Fruit fly (Drosophila melanogaster) whole organism, embryonic: ENCODE data around the gene CG46460.

ENCODE experiments used
- CG10147 ChIP-seq: fragments of 200-800 bp; sonication (Bioruptor generic); optimal IDR thresholded peaks from 2 replicates; lab custom pipeline; 2019; ENCODE audit warnings: missing biosample characterization, mild to moderate bottlenecking, missing genetic modification characterization, moderate library complexity
- CG11456 ChIP-seq: fragments of 200-800 bp; sonication (Bioruptor generic); IDR thresholded peaks from 3 replicates; pipeline ENCODE4 v1.3.6; 2022; ENCODE audit warnings: missing biosample characterization, missing genetic modification characterization
- CG11696 ChIP-seq: fragments of 200-800 bp; sonication (Bioruptor generic); IDR thresholded peaks from 2 replicates; pipeline ENCODE4 v1.3.6; 2022; ENCODE audit warnings: missing biosample characterization, missing genetic modification characterization
- CG13424 ChIP-seq: fragments of 200-800 bp; sonication (Bioruptor generic); optimal IDR thresholded peaks from 2 replicates; lab custom pipeline; 2019; ENCODE audit warnings: missing biosample characterization, mild to moderate bottlenecking, missing genetic modification characterization, moderate library complexity
- CG13775 ChIP-seq: fragments of 200-800 bp; sonication (Bioruptor generic); optimal IDR thresholded peaks from 3 replicates; lab custom pipeline; 2017; ENCODE audit warnings: missing biosample characterization, mild to moderate bottlenecking, missing genetic modification characterization
- CG14441 ChIP-seq: fragments of 200-800 bp; sonication (Bioruptor generic); IDR thresholded peaks from 2 replicates; pipeline ENCODE4 v1.3.6; 2022; ENCODE audit warnings: missing biosample characterization, missing genetic modification characterization
- CG14860 ChIP-seq: fragments of 200-800 bp; sonication (Bioruptor generic); IDR thresholded peaks from 3 replicates; pipeline ENCODE4 v1.3.6; 2022; ENCODE audit warnings: missing biosample characterization, missing genetic modification characterization; ENCODE audit not compliant: partially characterized antibody
- CG1529 ChIP-seq: fragments of 200-800 bp; sonication (Bioruptor generic); optimal IDR thresholded peaks from 3 replicates; lab custom pipeline; 2018; ENCODE audit warnings: missing biosample characterization, missing genetic modification characterization
- CG15514 ChIP-seq: fragments of 200-800 bp; sonication (Bioruptor generic); optimal IDR thresholded peaks from 3 replicates; lab custom pipeline; 2017; ENCODE audit warnings: missing biosample characterization, missing genetic modification characterization, mild to moderate bottlenecking, moderate library complexity, missing genetic modification reagents
- CG18011 ChIP-seq: fragments of 200-800 bp; sonication (Bioruptor generic); optimal IDR thresholded peaks from 2 replicates; lab custom pipeline; 2017; ENCODE audit warnings: missing biosample characterization, missing genetic modification characterization, mild to moderate bottlenecking, moderate library complexity, missing genotype
- CG18476 ChIP-seq: fragments of 200-800 bp; sonication (Bioruptor generic); optimal IDR thresholded peaks from 2 replicates; lab custom pipeline; 2016; ENCODE audit warnings: missing biosample characterization, mild to moderate bottlenecking, missing genetic modification characterization
- CG31441 ChIP-seq: fragments of 200-800 bp; sonication (Bioruptor generic); IDR thresholded peaks from 2 replicates; pipeline ENCODE4 v1.3.6; 2022; ENCODE audit warnings: missing biosample characterization, missing genetic modification characterization
- CG3281 ChIP-seq: fragments of 200-800 bp; sonication (Bioruptor generic); optimal IDR thresholded peaks from 3 replicates; lab custom pipeline; 2017; ENCODE audit warnings: missing biosample characterization, mild to moderate bottlenecking, missing genetic modification characterization
- CG33557 ChIP-seq: fragments of 200-800 bp; sonication (Bioruptor generic); optimal IDR thresholded peaks from 2 replicates; lab custom pipeline; 2019; ENCODE audit warnings: missing biosample characterization, mild to moderate bottlenecking, missing genetic modification characterization, moderate library complexity
- CG3407 ChIP-seq: fragments of 200-800 bp; sonication (Bioruptor generic); optimal IDR thresholded peaks from 2 replicates; lab custom pipeline; 2018; ENCODE audit warnings: missing biosample characterization, mild to moderate bottlenecking, missing genetic modification characterization
- CG5245 ChIP-seq: fragments of 200-800 bp; sonication (Bioruptor generic); optimal IDR thresholded peaks from 3 replicates; lab custom pipeline; 2016; ENCODE audit warnings: missing biosample characterization, missing genetic modification characterization
- CG6683 ChIP-seq: fragments of 200-800 bp; sonication (Bioruptor generic); optimal IDR thresholded peaks from 2 replicates; lab custom pipeline; 2017; ENCODE audit warnings: missing biosample characterization, mild to moderate bottlenecking, missing genetic modification characterization, missing genetic modification reagents
- CG6765 ChIP-seq: fragments of 200-800 bp; sonication (Bioruptor generic); optimal IDR thresholded peaks from 3 replicates; lab custom pipeline; 2017; ENCODE audit warnings: missing biosample characterization, mild to moderate bottlenecking, missing genetic modification characterization
- CG6813 ChIP-seq: fragments of 200-800 bp; sonication (Bioruptor generic); optimal IDR thresholded peaks from 2 replicates; lab custom pipeline; 2017; ENCODE audit warnings: missing biosample characterization, missing genetic modification characterization, mild to moderate bottlenecking, moderate library complexity, missing genetic modification reagents
- CG6854 ChIP-seq: fragments of 200-800 bp; sonication (Bioruptor generic); optimal IDR thresholded peaks from 3 replicates; lab custom pipeline; 2017; ENCODE audit warnings: missing biosample characterization, mild to moderate bottlenecking, missing genetic modification characterization
- CG8290 ChIP-seq, 3 experiments: fragments of 200-800 bp; sonication (Bioruptor generic); optimal IDR thresholded peaks; 2 replicates each; lab custom pipeline; 2016 to 2019; ENCODE audit warnings: missing biosample characterization in 3 of 3, missing genetic modification characterization in 3 of 3, mild to moderate bottlenecking in 2 of 3, moderate library complexity in 1 of 3
- CG9215 ChIP-seq: fragments of 200-800 bp; sonication (Bioruptor generic); IDR thresholded peaks from 2 replicates; pipeline ENCODE4 v1.3.6; 2022; ENCODE audit warnings: missing biosample characterization, missing genetic modification characterization
- CTCF ChIP-seq: fragments of 200-800 bp; sonication (Bioruptor generic); optimal IDR thresholded peaks from 2 replicates; lab custom pipeline; 2017; ENCODE audit warnings: missing biosample characterization, mild to moderate bottlenecking, missing genetic modification characterization, moderate library complexity
- Ets65A ChIP-seq: fragments of 200-800 bp; sonication (Bioruptor generic); peaks from one replicate; lab custom pipeline; 2016; ENCODE audit warnings: missing biosample characterization, missing genetic modification characterization
- Gug ChIP-seq: fragments of 200-800 bp; sonication (Bioruptor generic); IDR thresholded peaks from 4 replicates; pipeline ENCODE4 v1.3.6; 2022; ENCODE audit warnings: missing biosample characterization, missing genetic modification characterization
- H15 ChIP-seq: fragments of 200-800 bp; sonication (Bioruptor generic); IDR thresholded peaks from 3 replicates; pipeline ENCODE4 v1.3.6; 2022; ENCODE audit warnings: missing biosample characterization, missing genetic modification characterization
- HmgZ ChIP-seq: fragments of 200-800 bp; sonication (Bioruptor generic); optimal IDR thresholded peaks from 2 replicates; lab custom pipeline; 2018; ENCODE audit warnings: missing biosample characterization, mild to moderate bottlenecking, missing genetic modification characterization
- Hmr ChIP-seq: fragments of 200-800 bp; sonication (Bioruptor generic); optimal IDR thresholded peaks from 3 replicates; lab custom pipeline; 2017; ENCODE audit warnings: mild to moderate bottlenecking, missing biosample characterization, missing genetic modification reagents, missing genetic modification characterization
- Hr39 ChIP-seq: fragments of >200 bp; optimal IDR thresholded peaks from 2 replicates; lab custom pipeline; 2017
- NK7.1 ChIP-seq: fragments of 200-800 bp; sonication (Bioruptor generic); optimal IDR thresholded peaks from 3 replicates; lab custom pipeline; 2016; ENCODE audit warnings: missing biosample characterization, missing genetic modification characterization
- Nf-YA ChIP-seq: fragments of 200-800 bp; sonication (Bioruptor generic); IDR thresholded peaks from 2 replicates; pipeline ENCODE4 v1.3.6; 2022; ENCODE audit warnings: missing biosample characterization, missing genetic modification characterization
- Nf-YB ChIP-seq: fragments of 200-800 bp; sonication (Bioruptor generic); optimal IDR thresholded peaks from 3 replicates; lab custom pipeline; 2019; ENCODE audit warnings: missing biosample characterization, mild to moderate bottlenecking, missing genetic modification characterization, moderate library complexity
- NfI ChIP-seq: fragments of 200-800 bp; sonication (Bioruptor generic); optimal IDR thresholded peaks from 3 replicates; lab custom pipeline; 2018; ENCODE audit warnings: missing biosample characterization, mild to moderate bottlenecking, missing genetic modification characterization, moderate library complexity
- Oli ChIP-seq: fragments of 200-800 bp; sonication (Bioruptor generic); optimal IDR thresholded peaks from 2 replicates; lab custom pipeline; 2018; ENCODE audit warnings: missing biosample characterization, mild to moderate bottlenecking, missing genetic modification characterization, moderate library complexity
- Pdp1 ChIP-seq, 2 experiments: fragments of 200-800 bp; sonication (Bioruptor generic); optimal IDR thresholded peaks; 3 replicates each; lab custom pipeline; 2016; ENCODE audit warnings: missing biosample characterization in 2 of 2, missing genetic modification characterization in 2 of 2, mild to moderate bottlenecking in 1 of 2, moderate library complexity in 1 of 2
- Ptx1 ChIP-seq: fragments of 200-800 bp; sonication (Bioruptor generic); IDR thresholded peaks from 2 replicates; pipeline ENCODE4 v1.3.6; 2022; ENCODE audit warnings: missing biosample characterization, missing genetic modification characterization
- Xbp1 ChIP-seq: fragments of 200-800 bp; sonication (Bioruptor generic); optimal IDR thresholded peaks from 3 replicates; lab custom pipeline; 2016; ENCODE audit warnings: missing biosample characterization, mild to moderate bottlenecking, missing genetic modification characterization
- YL-1 ChIP-seq: fragments of 200-800 bp; sonication (Bioruptor generic); optimal IDR thresholded peaks from 3 replicates; lab custom pipeline; 2017; ENCODE audit warnings: missing biosample characterization, mild to moderate bottlenecking, missing genetic modification characterization
- bowl ChIP-seq: fragments of 200-800 bp; sonication (Bioruptor generic); IDR thresholded peaks from 2 replicates; pipeline ENCODE4 v1.3.6; 2022; ENCODE audit warnings: missing biosample characterization, missing genetic modification characterization
- croc ChIP-seq: fragments of 200-800 bp; sonication (Bioruptor generic); conservative IDR thresholded peaks from 3 replicates; pipeline ENCODE4 v1.3.6; 2022; ENCODE audit warnings: missing biosample characterization, missing genetic modification characterization
- dpn ChIP-seq, 2 experiments: fragments of 200-800 bp; sonication (Bioruptor generic); optimal IDR thresholded peaks; 3 replicates each; lab custom pipeline; 2016; ENCODE audit warnings: missing biosample characterization in 2 of 2, missing genetic modification characterization in 2 of 2
- fd3F ChIP-seq: fragments of 200-800 bp; sonication (Bioruptor generic); optimal IDR thresholded peaks from 2 replicates; lab custom pipeline; 2018; ENCODE audit warnings: missing biosample characterization, mild to moderate bottlenecking, missing genetic modification characterization, moderate library complexity
- fd96Cb ChIP-seq: fragments of 200-800 bp; sonication (Bioruptor generic); optimal IDR thresholded peaks from 2 replicates; lab custom pipeline; 2018; ENCODE audit warnings: missing biosample characterization, mild to moderate bottlenecking, missing genetic modification characterization, moderate library complexity
- grau ChIP-seq: fragments of 200-800 bp; optimal IDR thresholded peaks from 3 replicates; lab custom pipeline; 2019; ENCODE audit warnings: missing biosample characterization, mild to moderate bottlenecking, missing genetic modification characterization, moderate library complexity
- gsb ChIP-seq: fragments of 200-800 bp; sonication (Bioruptor generic); IDR thresholded peaks from 2 replicates; pipeline ENCODE4 v1.3.6; 2022; ENCODE audit warnings: missing biosample characterization, missing genetic modification characterization
- h ChIP-seq: fragments of >200 bp; optimal IDR thresholded peaks from 2 replicates; lab custom pipeline; 2017
- ken ChIP-seq: fragments of 200-800 bp; sonication (Bioruptor generic); IDR thresholded peaks from 3 replicates; pipeline ENCODE4 v1.3.6; 2022; ENCODE audit warnings: missing biosample characterization, missing genetic modification characterization
- odd ChIP-seq: fragments of 200-800 bp; sonication (Bioruptor generic); optimal IDR thresholded peaks from 2 replicates; lab custom pipeline; 2017; ENCODE audit warnings: missing biosample characterization, mild to moderate bottlenecking, missing genetic modification characterization
- salm ChIP-seq: fragments of 200-800 bp; sonication (Bioruptor generic); optimal IDR thresholded peaks from 2 replicates; lab custom pipeline; 2018; ENCODE audit warnings: missing biosample characterization, mild to moderate bottlenecking, missing genetic modification characterization
- sd ChIP-seq: fragments of 200-800 bp; sonication (Bioruptor generic); optimal IDR thresholded peaks from 3 replicates; lab custom pipeline; 2018; ENCODE audit warnings: missing biosample characterization, mild to moderate bottlenecking, missing genetic modification characterization, moderate library complexity
- unpg ChIP-seq: fragments of 200-800 bp; sonication (Bioruptor generic); optimal IDR thresholded peaks from 3 replicates; lab custom pipeline; 2018; ENCODE audit warnings: missing biosample characterization, mild to moderate bottlenecking, missing genetic modification characterization, moderate library complexity

Gene CG46460

DNA sequence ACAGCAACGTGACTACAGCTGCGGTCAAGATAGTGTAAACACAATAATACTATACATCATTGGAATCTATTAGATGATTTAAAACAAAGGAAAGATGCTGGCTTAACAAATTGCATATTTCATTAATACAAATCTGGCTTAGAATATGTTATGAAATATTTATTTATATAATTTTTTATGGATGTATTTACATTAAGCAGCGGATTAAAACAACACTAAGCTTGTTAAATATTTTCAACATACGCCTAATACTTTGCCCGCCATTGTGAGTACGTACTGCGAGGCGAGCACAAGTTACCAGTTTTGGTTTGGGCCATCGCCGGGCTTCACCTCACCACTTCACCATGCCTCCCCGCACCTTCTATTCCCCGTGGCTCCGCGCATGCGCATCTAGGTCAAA, 42.8 kb upstream of the CG46460 start (continued):
- TF ChIP-seq salm (tag; lab: Kevin White, UChicago): peak; percentile 62
- TF ChIP-seq CG6854 (GFP tag; lab: Kevin White, UChicago): peak; percentile 59
- TF ChIP-seq CG13775 (GFP tag; lab: Kevin White, UChicago): peak; percentile 38
- peak; percentile 65 for TF ChIP-seq Hmr (GFP tag; lab: Kevin White, UChicago)
- TF ChIP-seq croc (GFP tag; lab: Robert Waterston, UW): peak; percentile 60
- peak; percentile 20 for TF ChIP-seq CG15514 (GFP tag; lab: Kevin White, UChicago)
- TF ChIP-seq CG11696 (GFP tag; lab: Robert Waterston, UW): peak; percentile 85
- no peak for TF ChIP-seq bowl (GFP tag; lab: Robert Waterston, UW)
- peak; percentile 81 for TF ChIP-seq unpg (GFP tag; lab: Kevin White, UChicago)
- TF ChIP-seq CG6813 (GFP tag; lab: Kevin White, UChicago): peak; percentile 65
- TF ChIP-seq CG1529 (GFP tag; lab: Kevin White, UChicago): peak; percentile 58
- peak; percentile 11 for TF ChIP-seq CG8290 (GFP tag; optimal IDR thresholded peaks at IDR 0.05; lab: Kevin White, UChicago)
- no peak for TF ChIP-seq CG8290 (tag; optimal IDR thresholded peaks at IDR 0.05; lab: Kevin White, UChicago)
- TF ChIP-seq CG5245 (GFP tag; lab: Kevin White, UChicago): peak; percentile 34
- TF ChIP-seq CG14860 (GFP tag; lab: Robert Waterston, UW): no peak
- TF ChIP-seq CG18011: peak; percentile 32
- peak; percentile 33 for TF ChIP-seq sd (tag; lab: Kevin White, UChicago)
- peak; percentile 49 for TF ChIP-seq CG6765 (GFP tag; lab: Kevin White, UChicago)
- TF ChIP-seq Xbp1 (GFP tag; lab: Kevin White, UChicago): peak; percentile 54
- TF ChIP-seq CG10147 (GFP tag; lab: Kevin White, UChicago): peak; percentile 74
- peak; percentile 82 for TF ChIP-seq CG13424
- TF ChIP-seq YL-1: no peak
- peak; percentile 47 for TF ChIP-seq CG6683 (GFP tag; lab: Kevin White, UChicago)
- TF ChIP-seq H15: peak; percentile 42; the same call in 1 of the 3 replicates
- TF ChIP-seq NfI (GFP tag; lab: Kevin White, UChicago): peak; percentile 65
- peak; percentile 25; the same call in 1 of the 2 replicates for TF ChIP-seq CG9215 (GFP tag; lab: Robert Waterston, UW)
- TF ChIP-seq CTCF (GFP tag; lab: Kevin White, UChicago): no peak
- TF ChIP-seq CG18476: peak; percentile 35
- peak; percentile 72 for TF ChIP-seq fd96Cb (tag; lab: Kevin White, UChicago)
- peak; percentile 53 for TF ChIP-seq CG14441
- TF ChIP-seq Nf-YB: peak; percentile 60
- TF ChIP-seq Hr39 (lab: Kevin White, UChicago): no peak
- no peak for TF ChIP-seq Ets65A (GFP tag; lab: Kevin White, UChicago)
- peak; percentile 44 for TF ChIP-seq HmgZ
- 0 out of 3 replicates have a peak, but pooled peaks have one; percentile 28 for TF ChIP-seq CG11456
- TF ChIP-seq grau (tag; lab: Kevin White, UChicago): peak; percentile 81
- peak in 1 of 2 experiments; percentile 40 for TF ChIP-seq dpn (GFP tag; optimal IDR thresholded peaks at IDR 0.05; lab: Kevin White, UChicago)
- no peak for TF ChIP-seq ken (GFP tag; lab: Robert Waterston, UW)
- peak; percentile 52 for TF ChIP-seq fd3F (GFP tag; lab: Kevin White, UChicago)
- TF ChIP-seq CG31441 (GFP tag; lab: Robert Waterston, UW): peak; percentile 86
- TF ChIP-seq CG3407 (GFP tag; lab: Kevin White, UChicago): peak; percentile 53
- peak in 1 of 2 experiments; percentile 14 for TF ChIP-seq Pdp1 (GFP tag; optimal IDR thresholded peaks at IDR 0.05; lab: Kevin White, UChicago)
- TF ChIP-seq h (lab: Kevin White, UChicago): no peak
- peak; percentile 75 for TF ChIP-seq CG3281 (GFP tag; lab: Kevin White, UChicago)
- peak; percentile 79 for TF ChIP-seq Ptx1
- TF ChIP-seq Oli (tag; lab: Kevin White, UChicago): peak; percentile 83
- TF ChIP-seq Gug: 0 out of 4 replicates have a peak, but pooled peaks have one; percentile 8
- peak; percentile 41; the same call in 1 of the 2 replicates for TF ChIP-seq gsb
- no peak for TF ChIP-seq NK7.1 (GFP tag; lab: Kevin White, UChicago)
- TF ChIP-seq CG33557 (GFP tag; lab: Kevin White, UChicago): peak; percentile 69
- peak; percentile 15; the same call in 1 of the 2 replicates for TF ChIP-seq Nf-YA (GFP tag; lab: Robert Waterston, UW)
- TF ChIP-seq odd (GFP tag; lab: Kevin White, UChicago): peak; percentile 72
